Worm (Caenorhabditis elegans) whole organism, L3 larva: ENCODE data around the gene nhr-10.
A peak's percentile ranks its signal among the peaks of the same experiment; 100 is the strongest.

ENCODE experiments used
- ZK546.5 ChIP-seq: sonication (generic microtip); optimal IDR thresholded peaks from 2 replicates; lab custom pipeline; 2017; ENCODE audit warnings: missing biosample characterization, missing genetic modification characterization
- aly-2 ChIP-seq: fragments of 150-350 bp; optimal IDR thresholded peaks from 2 replicates; lab custom pipeline; 2014; ENCODE audit warnings: missing biosample characterization, missing genetic modification characterization
- ama-1 ChIP-seq: fragments of 150-350 bp; optimal IDR thresholded peaks from 2 replicates; lab custom pipeline; 2018
- ceh-28 ChIP-seq: fragments of 150-350 bp; optimal IDR thresholded peaks from 2 replicates; lab custom pipeline; 2014; ENCODE audit warnings: missing biosample characterization, missing genetic modification reagents, missing genetic modification characterization
- ceh-9 ChIP-seq: sonication (generic microtip); optimal IDR thresholded peaks from 2 replicates; lab custom pipeline; 2018; ENCODE audit warnings: missing biosample characterization, missing genetic modification characterization
- egl-27 ChIP-seq: sonication (generic microtip); optimal IDR thresholded peaks from 4 replicates; lab custom pipeline; 2017; ENCODE audit warnings: missing biosample characterization, missing genetic modification reagents, missing genetic modification characterization
- egl-5 ChIP-seq: fragments of 150-350 bp; optimal IDR thresholded peaks from 2 replicates; lab custom pipeline; 2017; ENCODE audit warnings: missing biosample characterization, missing genetic modification reagents, missing genetic modification characterization, inconsistent platforms
- elt-2 ChIP-seq: sonication (generic microtip); optimal IDR thresholded peaks from 2 replicates; lab custom pipeline; 2016; ENCODE audit warnings: missing genetic modification reagents, mild to moderate bottlenecking, missing genetic modification characterization, missing compliant biosample characterization
- elt-3 ChIP-seq, 3 experiments: fragments of 150-350 bp in 1 of 3; sonication (generic microtip) in 2 of 3; optimal IDR thresholded peaks; 2 replicates in 2 of 3; 4 replicates in 1 of 3; lab custom pipeline; 2014 to 2017; ENCODE audit warnings: missing biosample characterization in 3 of 3, missing genetic modification characterization in 3 of 3
- eor-1 ChIP-seq, 2 experiments: fragments of 150-350 bp; optimal IDR thresholded peaks; 2 replicates each; lab custom pipeline; 2014 to 2018; ENCODE audit warnings: missing biosample characterization in 2 of 2, missing genetic modification characterization in 2 of 2
- fkh-10 ChIP-seq: sonication (generic microtip); optimal IDR thresholded peaks from 2 replicates; lab custom pipeline; 2017; ENCODE audit warnings: missing biosample characterization, missing genetic modification reagents, missing genetic modification characterization
- fkh-2 ChIP-seq: fragments of 150-350 bp; optimal IDR thresholded peaks from 2 replicates; lab custom pipeline; 2014; ENCODE audit warnings: missing biosample characterization, missing genetic modification reagents, missing genetic modification characterization
- fos-1 ChIP-seq: fragments of 150-350 bp; optimal IDR thresholded peaks from 2 replicates; lab custom pipeline; 2014; ENCODE audit warnings: missing biosample characterization, missing genetic modification characterization
- hmg-11 ChIP-seq: sonication (generic microtip); optimal IDR thresholded peaks from 2 replicates; lab custom pipeline; 2016; ENCODE audit warnings: missing genetic modification characterization, missing compliant biosample characterization
- lin-15B ChIP-seq: fragments of 150-350 bp; optimal IDR thresholded peaks from 2 replicates; lab custom pipeline; 2014; ENCODE audit warnings: missing biosample characterization, missing genetic modification characterization
- lin-39 ChIP-seq: fragments of 150-350 bp; optimal IDR thresholded peaks from 2 replicates; lab custom pipeline; 2018; ENCODE audit warnings: missing biosample characterization, missing genetic modification reagents, missing genetic modification characterization
- lsy-12 ChIP-seq: sonication (generic microtip); optimal IDR thresholded peaks from 2 replicates; lab custom pipeline; 2016; ENCODE audit warnings: mild to moderate bottlenecking, missing genetic modification characterization, missing compliant biosample characterization
- mdl-1 ChIP-seq: fragments of 150-350 bp; optimal IDR thresholded peaks from 2 replicates; lab custom pipeline; 2014; ENCODE audit warnings: missing biosample characterization, missing genetic modification characterization
- nfya-1 ChIP-seq: sonication (generic microtip); optimal IDR thresholded peaks from 2 replicates; lab custom pipeline; 2017; ENCODE audit warnings: missing genetic modification characterization, mild to moderate bottlenecking, missing compliant biosample characterization, antibody characterized with exemption, moderate library complexity; ENCODE audit not compliant: insufficient read depth
- nhr-11 ChIP-seq: fragments of 150-350 bp; optimal IDR thresholded peaks from 2 replicates; lab custom pipeline; 2014; ENCODE audit warnings: missing biosample characterization, missing genetic modification characterization
- nhr-12 ChIP-seq: fragments of 150-350 bp; optimal IDR thresholded peaks from 2 replicates; lab custom pipeline; 2014; ENCODE audit warnings: missing biosample characterization, missing genetic modification characterization
- nhr-23 ChIP-seq: fragments of 150-350 bp; optimal IDR thresholded peaks from 2 replicates; lab custom pipeline; 2014; ENCODE audit warnings: missing biosample characterization, missing genetic modification reagents, missing genetic modification characterization
- nhr-237 ChIP-seq: fragments of 150-350 bp; optimal IDR thresholded peaks from 2 replicates; lab custom pipeline; 2014; ENCODE audit warnings: missing biosample characterization, missing genetic modification characterization
- nhr-25 ChIP-seq: sonication (generic microtip); optimal IDR thresholded peaks from 2 replicates; lab custom pipeline; 2017; ENCODE audit warnings: missing biosample characterization, missing genetic modification characterization
- nhr-28 ChIP-seq: fragments of 150-350 bp; optimal IDR thresholded peaks from 2 replicates; lab custom pipeline; 2014; ENCODE audit warnings: missing biosample characterization, missing genetic modification characterization
- nhr-67 ChIP-seq: fragments of 150-350 bp; optimal IDR thresholded peaks from 2 replicates; lab custom pipeline; 2014; ENCODE audit warnings: missing biosample characterization, missing genetic modification characterization
- nhr-76 ChIP-seq: fragments of 150-350 bp; sonication (generic microtip); optimal IDR thresholded peaks from 5 replicates; lab custom pipeline; 2014; ENCODE audit warnings: missing biosample characterization, missing genetic modification characterization
- pha-4 ChIP-seq: fragments of 150-350 bp; optimal IDR thresholded peaks from 2 replicates; lab custom pipeline; 2014; ENCODE audit warnings: missing biosample characterization, missing genetic modification reagents, missing genetic modification characterization
- pqm-1 ChIP-seq: fragments of 150-350 bp; optimal IDR thresholded peaks from 2 replicates; lab custom pipeline; 2017; ENCODE audit warnings: missing biosample characterization, missing genetic modification characterization, inconsistent platforms
- skn-1 ChIP-seq: fragments of 150-350 bp; optimal IDR thresholded peaks from 2 replicates; lab custom pipeline; 2014; ENCODE audit warnings: missing biosample characterization, missing genetic modification characterization
- snpc-4 ChIP-seq: fragments of 150-350 bp; optimal IDR thresholded peaks from 2 replicates; lab custom pipeline; 2014; ENCODE audit warnings: missing biosample characterization, missing genetic modification characterization
- tbx-2 ChIP-seq: sonication (generic microtip); optimal IDR thresholded peaks from 2 replicates; lab custom pipeline; 2016; ENCODE audit warnings: mild to moderate bottlenecking, missing genetic modification characterization, missing compliant biosample characterization
- zag-1 ChIP-seq: fragments of 150-350 bp; optimal IDR thresholded peaks from 2 replicates; lab custom pipeline; 2014; ENCODE audit warnings: missing biosample characterization, missing genetic modification characterization
- ztf-11 ChIP-seq: fragments of 150-350 bp; optimal IDR thresholded peaks from 2 replicates; lab custom pipeline; 2014; ENCODE audit warnings: missing biosample characterization, missing genetic modification characterization
- ztf-4 ChIP-seq: fragments of 150-350 bp; optimal IDR thresholded peaks from 2 replicates; lab custom pipeline; 2014; ENCODE audit warnings: missing biosample characterization, missing genetic modification characterization

nhr-10 gene

ce11 chrIII:7068520-7069113 is 46.6 kb downstream of the nhr-10 start, which contains the start of the genes ubc-18 and R01H2.8:
TSS of gene ubc-18 (minus strand) at chrIII:7068570.
TSS of gene R01H2.8 (plus strand) at chrIII:7069063.
- TF ChIP-seq nhr-67 (tag; lab: Kevin White, UChicago) (no peak), lsy-12 (no peak), pha-4 (peak; percentile 69), tbx-2 (tag; lab: Kevin White, UChicago) (no peak), egl-27 (no peak), egl-5 (no peak), snpc-4 (tag; lab: Kevin White, UChicago) (peak; percentile 32), nfya-1 (tag; lab: Kevin White, UChicago) (peak; percentile 46), nhr-25 (tag; lab: Kevin White, UChicago) (no peak), ama-1 (lab: Kevin White, UChicago) (no peak), eor-1 (tag; optimal IDR thresholded peaks at IDR 0.05; lab: Kevin White, UChicago) (no peak), hmg-11 (peak; percentile 55), lin-15B (peak; percentile 52), nhr-23 (tag; lab: Kevin White, UChicago) (peak; percentile 25), fkh-2 (tag; lab: Kevin White, UChicago) (no peak), fos-1 (no peak)
- TF ChIP-seq, all 47 proteins: peak for 6

ce11 chrIII:7067385-7067896 is 47.8 kb downstream of the nhr-10 start, which contains the start of gene ger-1:
TSS of gene ger-1 (minus strand) at chrIII:7067477.
- TF ChIP-seq elt-2 (peak; percentile 23), fos-1 (no peak), zag-1 (tag; lab: Kevin White, UChicago) (no peak)

- TF ChIP-seq fos-1: no peak
- TF ChIP-seq ceh-28: no peak
- no peak for TF ChIP-seq nhr-25 (tag; lab: Kevin White, UChicago)
- no peak for TF ChIP-seq mdl-1 (tag; lab: Kevin White, UChicago)
- no peak for TF ChIP-seq fkh-10
- no peak for TF ChIP-seq nhr-237 (tag; lab: Kevin White, UChicago)
- no peak for TF ChIP-seq lin-15B
- TF ChIP-seq elt-3 (tag; optimal IDR thresholded peaks at IDR 0.05; lab: Kevin White, UChicago): no peak
- TF ChIP-seq nhr-11: no peak
- TF ChIP-seq nhr-23 (tag; lab: Kevin White, UChicago): no peak
- TF ChIP-seq ceh-9: no peak
- no peak for TF ChIP-seq ztf-4 (tag; lab: Kevin White, UChicago)
Measured at ce11 chrIII:7064185-7064584, 51.1 kb downstream of the nhr-10 start, which contains the start of gene R01H2.4. TSS of gene R01H2.4 (minus strand) at chrIII:7064285.

ce11 chrIII:7063061-7063460 is 52.2 kb downstream of the nhr-10 start:
- TF ChIP-seq pqm-1 (tag; lab: Kevin White, UChicago): no peak
- TF ChIP-seq aly-2: no peak
- no peak for TF ChIP-seq ceh-28
- no peak for TF ChIP-seq skn-1
- TF ChIP-seq zag-1 (tag; lab: Kevin White, UChicago): no peak
- TF ChIP-seq egl-27: no peak
- no peak for TF ChIP-seq nhr-11
- no peak for TF ChIP-seq ztf-11 (tag; lab: Kevin White, UChicago)
- no peak for TF ChIP-seq eor-1 (tag; optimal IDR thresholded peaks at IDR 0.05; lab: Kevin White, UChicago)

DNA sequence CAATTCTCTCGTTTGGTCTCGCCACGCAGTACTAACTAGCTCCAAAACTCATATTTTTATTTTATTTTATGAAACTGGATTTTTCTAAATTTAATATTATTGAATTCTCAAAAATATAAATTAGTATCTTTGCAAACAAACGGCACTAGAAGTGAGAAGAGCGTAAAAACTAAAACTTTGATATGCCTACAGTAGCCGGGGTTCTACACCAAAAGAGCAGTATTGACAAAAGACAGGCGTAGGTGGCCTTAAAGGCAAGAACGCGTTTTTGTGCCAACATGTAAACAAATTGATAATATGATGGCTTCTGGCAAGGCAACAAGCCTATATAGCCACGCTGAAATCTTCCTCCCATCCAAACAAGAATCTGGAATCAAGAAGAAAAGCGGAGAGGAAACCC is 52.7 kb downstream of the nhr-10 start, which contains the start of gene R01H2.1:
Gene R01H2.1, plus strand, starts transcription at position 301 of the 400 bp plus-strand sequence.
- TF ChIP-seq nhr-76 (tag; lab: Kevin White, UChicago) (no peak), ZK546.5 (tag; lab: Kevin White, UChicago) (no peak), nhr-12 (tag; lab: Kevin White, UChicago) (no peak), mdl-1 (tag; lab: Kevin White, UChicago) (no peak), nhr-25 (tag; lab: Kevin White, UChicago) (no peak), nhr-11 (no peak), nhr-28 (tag; lab: Kevin White, UChicago) (no peak), zag-1 (tag; lab: Kevin White, UChicago) (no peak), ceh-9 (no peak), lin-39 (tag; lab: Kevin White, UChicago) (no peak)
